Fruit fly (Drosophila melanogaster) whole organism: ENCODE results near the gene mRpS35.

Experiments
- CG8478 ChIP-seq: fragments of >200 bp; optimal IDR thresholded peaks from 2 replicates; lab custom pipeline; 2018; ENCODE audit warnings: inconsistent platforms
- Dll ChIP-seq: fragments of >200 bp; optimal IDR thresholded peaks from 2 replicates; lab custom pipeline; 2017
- EcR ChIP-seq, 2 experiments: fragments of >200 bp; optimal IDR thresholded peaks; 2 replicates each; lab custom pipeline; 2017; ENCODE audit warnings: missing biosample characterization in 2 of 2, missing genetic modification characterization in 2 of 2, missing genetic modification reagents in 2 of 2
- psq ChIP-seq: fragments of >200 bp; optimal IDR thresholded peaks from 2 replicates; lab custom pipeline; 2017
- usp ChIP-seq: fragments of >200 bp; optimal IDR thresholded peaks from 2 replicates; lab custom pipeline; 2017; ENCODE audit warnings: missing biosample characterization, missing genetic modification characterization, mixed read lengths

dm6 chr3L:2782678-2783027 lies 2.0 kb downstream of the mRpS35 start:
- TF ChIP-seq EcR (GFP tag; optimal IDR thresholded peaks at IDR 0.05; lab: Kevin White, UChicago) (no peak), Dll (lab: Kevin White, UChicago) (no peak), psq (lab: Kevin White, UChicago) (no peak), usp (GFP tag; lab: Kevin White, UChicago) (no peak), CG8478 (lab: Kevin White, UChicago) (no peak)
